Fruit fly (Drosophila melanogaster): ENCODE results near the gene Nup154.
A peak's percentile ranks its signal among the peaks of the same experiment; 100 is the strongest.

Gene Nup154

dm6 chr2L:10988026-10988425 is 16.6 kb upstream of the Nup154 start:
- TF ChIP-seq kay (GFP tag; ENCODE audit: borderline replicate concordance): no peak
- no peak for TF ChIP-seq CG7101 (tag; optimal IDR thresholded peaks at IDR 0.05)
- no peak for TF ChIP-seq CG7045 (GFP tag; optimal IDR thresholded peaks at IDR 0.05)
- no peak for TF ChIP-seq CG1620 (GFP tag; optimal IDR thresholded peaks at IDR 0.05)
- TF ChIP-seq Clk (GFP tag; optimal IDR thresholded peaks at IDR 0.05): no peak
- TF ChIP-seq Mnt (GFP tag; optimal IDR thresholded peaks at IDR 0.05): no peak
- no peak for TF ChIP-seq CG33017 (tag; optimal IDR thresholded peaks at IDR 0.05)
- no peak for TF ChIP-seq Hr96 (GFP tag; optimal IDR thresholded peaks at IDR 0.05)
- TF ChIP-seq Crg-1 (GFP tag; optimal IDR thresholded peaks at IDR 0.05): no peak
- no peak for TF ChIP-seq cnc (optimal IDR thresholded peaks at IDR 0.05)
- TF ChIP-seq ovo (GFP tag; optimal IDR thresholded peaks at IDR 0.05): no peak
- TF ChIP-seq CG14711 (tag; optimal IDR thresholded peaks at IDR 0.05): no peak
- no peak for TF ChIP-seq tj (GFP tag; optimal IDR thresholded peaks at IDR 0.05)

dm6 chr2L:10989162-10989561 is 15.5 kb upstream of the Nup154 start, which contains the start of gene TTLL4A:
TSS of gene TTLL4A (plus strand) at chr2L:10989401.
- TF ChIP-seq CG12768 (GFP tag; optimal IDR thresholded peaks at IDR 0.05) (no peak), toe (GFP tag; optimal IDR thresholded peaks at IDR 0.05) (no peak), tj (GFP tag; optimal IDR thresholded peaks at IDR 0.05) (no peak), CG14711 (tag; optimal IDR thresholded peaks at IDR 0.05) (peak; percentile 2), Clk (GFP tag; optimal IDR thresholded peaks at IDR 0.05) (no peak), kay (GFP tag; ENCODE audit: borderline replicate concordance) (peak; percentile 38), cnc (optimal IDR thresholded peaks at IDR 0.05) (no peak), CG33017 (tag; optimal IDR thresholded peaks at IDR 0.05) (no peak), Hr96 (GFP tag; optimal IDR thresholded peaks at IDR 0.05) (no peak), CG11617 (GFP tag; optimal IDR thresholded peaks at IDR 0.05) (no peak), CG7101 (tag; optimal IDR thresholded peaks at IDR 0.05) (no peak), ovo (GFP tag; optimal IDR thresholded peaks at IDR 0.05) (peak; percentile 39), CG5204 (GFP tag; optimal IDR thresholded peaks at IDR 0.05) (no peak), bab1 (GFP tag; optimal IDR thresholded peaks at IDR 0.05) (peak; percentile 50), Mnt (GFP tag; optimal IDR thresholded peaks at IDR 0.05) (peak; percentile 92), CG1620 (GFP tag; optimal IDR thresholded peaks at IDR 0.05) (peak; percentile 32), cic (GFP tag; optimal IDR thresholded peaks at IDR 0.05) (no peak), pad (GFP tag; optimal IDR thresholded peaks at IDR 0.05) (peak; percentile 25), Crg-1 (GFP tag; optimal IDR thresholded peaks at IDR 0.05) (no peak), CG7045 (GFP tag; optimal IDR thresholded peaks at IDR 0.05) (no peak)

dm6 chr2L:11001376-11002122 is 3.1 kb upstream of the Nup154 start, which contains the start of the genes aub and lectin-33A:
TSS of gene aub (minus strand) at chr2L:11001476.
TSS of gene lectin-33A (plus strand) at chr2L:11002072.
- TF ChIP-seq CG33017 (tag; optimal IDR thresholded peaks at IDR 0.05) (no peak), Hr96 (GFP tag; optimal IDR thresholded peaks at IDR 0.05) (no peak), CG14711 (tag; optimal IDR thresholded peaks at IDR 0.05) (no peak), kay (GFP tag; ENCODE audit: borderline replicate concordance) (no peak), CG12768 (GFP tag; optimal IDR thresholded peaks at IDR 0.05) (no peak), Mnt (GFP tag; optimal IDR thresholded peaks at IDR 0.05) (no peak), bab1 (GFP tag; optimal IDR thresholded peaks at IDR 0.05) (no peak), toe (GFP tag; optimal IDR thresholded peaks at IDR 0.05) (no peak), cic (GFP tag; optimal IDR thresholded peaks at IDR 0.05) (no peak), CG11617 (GFP tag; optimal IDR thresholded peaks at IDR 0.05) (no peak), cnc (optimal IDR thresholded peaks at IDR 0.05) (no peak), CG7045 (GFP tag; optimal IDR thresholded peaks at IDR 0.05) (no peak)

dm6 chr2L:11003925-11004673 is 521 bp upstream of the Nup154 start, which contains the start of gene RpL9:
TSS of gene RpL9 (minus strand) at chr2L:11004189.
- peak; percentile 72 for TF ChIP-seq CG7045 (GFP tag; optimal IDR thresholded peaks at IDR 0.05)
- no peak for TF ChIP-seq Clk (GFP tag; optimal IDR thresholded peaks at IDR 0.05)
- no peak for TF ChIP-seq kay (GFP tag; ENCODE audit: borderline replicate concordance)
- peak; percentile 52 for TF ChIP-seq CG14711 (tag; optimal IDR thresholded peaks at IDR 0.05)
- peak; percentile 81 for TF ChIP-seq CG11617 (GFP tag; optimal IDR thresholded peaks at IDR 0.05)
- TF ChIP-seq cnc (optimal IDR thresholded peaks at IDR 0.05): no peak
- TF ChIP-seq cic (GFP tag; optimal IDR thresholded peaks at IDR 0.05): no peak
- peak; percentile 43 for TF ChIP-seq Crg-1 (GFP tag; optimal IDR thresholded peaks at IDR 0.05)
- TF ChIP-seq CG5204 (GFP tag; optimal IDR thresholded peaks at IDR 0.05): peak; percentile 57
- TF ChIP-seq tj (GFP tag; optimal IDR thresholded peaks at IDR 0.05): peak; percentile 52
- TF ChIP-seq toe (GFP tag; optimal IDR thresholded peaks at IDR 0.05): peak; percentile 53
- peak; percentile 53 for TF ChIP-seq pad (GFP tag; optimal IDR thresholded peaks at IDR 0.05)
- peak; percentile 64 for TF ChIP-seq CG1620 (GFP tag; optimal IDR thresholded peaks at IDR 0.05)
- peak; percentile 45 for TF ChIP-seq ovo (GFP tag; optimal IDR thresholded peaks at IDR 0.05)
- peak; percentile 87 for TF ChIP-seq Mnt (GFP tag; optimal IDR thresholded peaks at IDR 0.05)
- peak; percentile 85 for TF ChIP-seq bab1 (GFP tag; optimal IDR thresholded peaks at IDR 0.05)
- peak; percentile 79 for TF ChIP-seq CG7101 (tag; optimal IDR thresholded peaks at IDR 0.05)
- peak; percentile 49 for TF ChIP-seq Hr96 (GFP tag; optimal IDR thresholded peaks at IDR 0.05)
- peak; percentile 78 for TF ChIP-seq CG33017 (tag; optimal IDR thresholded peaks at IDR 0.05)
- TF ChIP-seq CG12768 (GFP tag; optimal IDR thresholded peaks at IDR 0.05): peak; percentile 73

- peak; percentile 61 for TF ChIP-seq Crg-1 (GFP tag; optimal IDR thresholded peaks at IDR 0.05)
- TF ChIP-seq pad (GFP tag; optimal IDR thresholded peaks at IDR 0.05): peak; percentile 42
- peak; percentile 81 for TF ChIP-seq CG7101 (tag; optimal IDR thresholded peaks at IDR 0.05)
- peak; percentile 84 for TF ChIP-seq Mnt (GFP tag; optimal IDR thresholded peaks at IDR 0.05)
- no peak for TF ChIP-seq CG5204 (GFP tag; optimal IDR thresholded peaks at IDR 0.05)
- TF ChIP-seq CG7045 (GFP tag; optimal IDR thresholded peaks at IDR 0.05): peak; percentile 52
- no peak for TF ChIP-seq kay (GFP tag; ENCODE audit: borderline replicate concordance)
- TF ChIP-seq CG1620 (GFP tag; optimal IDR thresholded peaks at IDR 0.05): peak; percentile 51
- peak; percentile 34 for TF ChIP-seq Clk (GFP tag; optimal IDR thresholded peaks at IDR 0.05)
- peak; percentile 66 for TF ChIP-seq tj (GFP tag; optimal IDR thresholded peaks at IDR 0.05)
- peak; percentile 86 for TF ChIP-seq bab1 (GFP tag; optimal IDR thresholded peaks at IDR 0.05)
- peak; percentile 69 for TF ChIP-seq CG11617 (GFP tag; optimal IDR thresholded peaks at IDR 0.05)
- no peak for TF ChIP-seq cic (GFP tag; optimal IDR thresholded peaks at IDR 0.05)
- peak; percentile 64 for TF ChIP-seq toe (GFP tag; optimal IDR thresholded peaks at IDR 0.05)
- TF ChIP-seq CG33017 (tag; optimal IDR thresholded peaks at IDR 0.05): peak; percentile 68
- no peak for TF ChIP-seq Hr96 (GFP tag; optimal IDR thresholded peaks at IDR 0.05)
- peak; percentile 91 for TF ChIP-seq CG14711 (tag; optimal IDR thresholded peaks at IDR 0.05)
- TF ChIP-seq cnc (optimal IDR thresholded peaks at IDR 0.05): no peak
- peak; percentile 15 for TF ChIP-seq CG12768 (GFP tag; optimal IDR thresholded peaks at IDR 0.05)
- peak; percentile 39 for TF ChIP-seq ovo (GFP tag; optimal IDR thresholded peaks at IDR 0.05)
Measured at dm6 chr2L:11010999-11011398, 6.4 kb downstream of the Nup154 start, which contains the start of the genes Art8 and dUTPase. TSS of gene Art8 (minus strand) at chr2L:11011086. TSS of gene dUTPase (plus strand) at chr2L:11011312.

Measured in whole organism, adult.